Worm (Caenorhabditis elegans): ENCODE results near the gene T27E4.7.

Gene T27E4.7

ce11 chrV:9047555-9048049 is 28.5 kb downstream of the T27E4.7 start, which contains the start of gene C25E10.17:
TSS of gene C25E10.17 (minus strand) at chrV:9047605.
- TF ChIP-seq nhr-12 (tag; optimal IDR thresholded peaks at IDR 0.05) (no peak), drap-1 (GFP tag; optimal IDR thresholded peaks at IDR 0.05) (no peak), bed-3 (GFP tag; optimal IDR thresholded peaks at IDR 0.05) (no peak), mls-2 (tag; optimal IDR thresholded peaks at IDR 0.05) (no peak), ces-1 (GFP tag; optimal IDR thresholded peaks at IDR 0.05) (no peak), zip-8 (tag; optimal IDR thresholded peaks at IDR 0.05) (no peak), sptf-1 (tag; optimal IDR thresholded peaks at IDR 0.05) (no peak)

ce11 chrV:9044871-9045270 is 31.3 kb downstream of the T27E4.7 start, which contains the start of gene nhr-30:
TSS of gene nhr-30 (plus strand) at chrV:9045171.
- TF ChIP-seq flh-1 (GFP tag; optimal IDR thresholded peaks at IDR 0.05) (no peak), bed-3 (GFP tag; optimal IDR thresholded peaks at IDR 0.05) (no peak), ceh-83 (GFP tag; optimal IDR thresholded peaks at IDR 0.05) (no peak), ceh-39 (tag; optimal IDR thresholded peaks at IDR 0.05) (no peak), blmp-1 (tag; optimal IDR thresholded peaks at IDR 0.05) (no peak), M03D4.4 (tag; optimal IDR thresholded peaks at IDR 0.05) (no peak), ham-2 (GFP tag; optimal IDR thresholded peaks at IDR 0.05) (no peak), unc-62 (GFP tag; optimal IDR thresholded peaks at IDR 0.05) (no peak), ces-1 (GFP tag; optimal IDR thresholded peaks at IDR 0.05) (no peak), hlh-1 (tag; optimal IDR thresholded peaks at IDR 0.05) (no peak), sem-2 (GFP tag; optimal IDR thresholded peaks at IDR 0.05) (no peak), lin-13 (tag; optimal IDR thresholded peaks at IDR 0.05) (no peak), unc-39 (tag; optimal IDR thresholded peaks at IDR 0.05) (no peak), mab-5 (tag; optimal IDR thresholded peaks at IDR 0.05) (no peak), mep-1 (tag; optimal IDR thresholded peaks at IDR 0.05) (no peak)

DNA sequence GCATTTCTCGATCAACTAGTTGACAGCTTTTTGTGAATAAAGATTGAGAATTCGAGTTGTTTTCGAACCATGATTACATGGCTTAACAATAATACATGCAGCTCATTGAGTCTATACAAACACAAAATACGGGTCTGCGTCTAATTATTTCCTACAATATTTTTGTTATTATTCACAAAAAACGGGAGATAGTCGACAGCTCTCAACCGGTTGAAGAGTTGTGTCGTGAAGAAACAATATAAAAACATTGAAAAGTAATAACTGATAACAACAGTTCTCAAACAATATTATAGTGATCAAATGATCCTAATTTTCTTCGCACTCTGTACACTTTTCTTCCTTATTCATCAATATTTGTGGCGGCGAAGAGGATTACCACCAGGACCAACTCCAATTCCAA is 35.1 kb downstream of the T27E4.7 start, which contains the start of gene cyp-33B1:
Gene cyp-33B1, plus strand, starts transcription at position 301 of the 400 bp plus-strand sequence.
- no peak for TF ChIP-seq blmp-1 (tag; optimal IDR thresholded peaks at IDR 0.05)

DNA sequence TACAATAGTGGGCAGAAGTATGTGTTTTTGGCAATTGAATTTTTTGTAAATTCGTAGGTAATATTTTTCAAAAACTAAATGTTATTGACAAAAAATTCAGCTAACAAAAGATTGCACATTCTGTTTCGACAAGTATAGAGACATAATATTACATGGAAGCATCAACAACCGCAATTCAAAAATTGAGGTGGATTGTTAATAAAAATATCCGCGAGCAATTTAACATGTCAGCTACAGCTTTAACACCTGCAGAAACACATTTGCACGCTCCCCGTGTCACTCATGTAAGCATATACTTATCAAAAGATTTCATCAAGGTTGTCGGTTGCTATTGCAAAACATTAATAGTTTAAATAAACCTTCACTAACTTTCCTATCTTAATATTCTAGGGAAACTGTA is 40.4 kb downstream of the T27E4.7 start, which contains the start of gene srsx-34:
Gene srsx-34, plus strand, starts transcription at position 301 of the 400 bp plus-strand sequence.
- no peak for TF ChIP-seq bed-3 (GFP tag; optimal IDR thresholded peaks at IDR 0.05)
- no peak for TF ChIP-seq mab-5 (tag; optimal IDR thresholded peaks at IDR 0.05)
- no peak for TF ChIP-seq sptf-1 (tag; optimal IDR thresholded peaks at IDR 0.05)
- no peak for TF ChIP-seq elt-1 (tag; optimal IDR thresholded peaks at IDR 0.05; ENCODE audit: borderline replicate concordance, insufficient read depth)
- no peak for TF ChIP-seq snpc-4 (tag; optimal IDR thresholded peaks at IDR 0.05)
- no peak for TF ChIP-seq ceh-39 (tag; optimal IDR thresholded peaks at IDR 0.05)
- no peak for TF ChIP-seq ham-2 (GFP tag; optimal IDR thresholded peaks at IDR 0.05)
- no peak for TF ChIP-seq unc-62 (GFP tag; optimal IDR thresholded peaks at IDR 0.05)
- TF ChIP-seq cnd-1 (tag; optimal IDR thresholded peaks at IDR 0.05), result no peak
- TF ChIP-seq ceh-83 (GFP tag; optimal IDR thresholded peaks at IDR 0.05), result no peak
- TF ChIP-seq mep-1 (tag; optimal IDR thresholded peaks at IDR 0.05), result no peak
- TF ChIP-seq pha-4 (tag; optimal IDR thresholded peaks at IDR 0.05), result no peak
- no peak for TF ChIP-seq lin-32 (GFP tag; optimal IDR thresholded peaks at IDR 0.05)

DNA sequence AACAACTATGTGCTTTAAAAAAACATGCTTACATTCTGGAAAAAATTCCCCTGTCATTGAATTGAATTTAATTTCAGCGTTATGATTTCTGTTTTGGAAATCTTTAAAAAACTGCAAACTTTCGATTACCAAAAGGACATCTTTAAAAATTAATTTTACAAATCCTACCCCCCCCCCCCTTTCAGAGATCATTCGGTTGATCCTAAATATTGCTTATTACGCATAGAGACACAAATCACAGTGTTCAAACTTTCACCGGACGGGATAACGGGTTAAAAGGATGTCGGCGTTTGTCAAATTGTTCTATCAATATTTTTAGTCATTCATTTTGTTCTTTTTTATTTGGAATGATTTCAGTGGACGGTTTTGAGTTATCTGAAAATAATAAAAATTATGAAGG is 42.9 kb downstream of the T27E4.7 start, which contains the start of gene C25E10.4:
Gene C25E10.4, plus strand, starts transcription at position 301 of the 400 bp plus-strand sequence.
- TF ChIP-seq M03D4.4 (tag; optimal IDR thresholded peaks at IDR 0.05) (no peak), elt-3 (tag; optimal IDR thresholded peaks at IDR 0.05) (no peak), ztf-11 (tag; optimal IDR thresholded peaks at IDR 0.05) (no peak)

DNA sequence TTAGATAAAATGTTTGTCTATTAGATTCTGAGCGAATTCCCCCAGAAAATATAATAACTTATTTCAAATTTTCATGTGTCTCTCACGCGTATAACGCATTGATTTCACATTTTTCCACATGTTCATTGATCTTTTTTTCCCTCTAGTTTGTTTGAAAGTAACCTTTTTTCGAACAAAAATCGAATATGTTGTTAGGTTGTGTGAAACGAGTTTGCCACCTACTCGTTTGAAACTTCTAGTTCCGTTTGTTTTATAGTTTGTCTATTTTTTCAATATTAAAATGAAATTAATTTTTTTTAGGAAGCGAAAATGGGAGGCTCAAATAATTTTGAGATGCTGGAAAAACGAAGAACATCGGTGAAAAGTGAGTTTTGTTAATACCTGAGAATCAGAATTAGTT is 45.9 kb downstream of the T27E4.7 start, which contains the start of gene C25E10.5:
Gene C25E10.5, plus strand, starts transcription at position 301 of the 400 bp plus-strand sequence.
- TF ChIP-seq elt-1 (tag; optimal IDR thresholded peaks at IDR 0.05; ENCODE audit: borderline replicate concordance, insufficient read depth) (no peak), nhr-237 (tag; optimal IDR thresholded peaks at IDR 0.05) (no peak), lsy-2 (tag; optimal IDR thresholded peaks at IDR 0.05) (no peak), nhr-28 (tag; optimal IDR thresholded peaks at IDR 0.05) (no peak), mep-1 (tag; optimal IDR thresholded peaks at IDR 0.05) (no peak), M03D4.4 (tag; optimal IDR thresholded peaks at IDR 0.05) (no peak), cnd-1 (tag; optimal IDR thresholded peaks at IDR 0.05) (no peak), mab-5 (tag; optimal IDR thresholded peaks at IDR 0.05) (no peak), snpc-4 (tag; optimal IDR thresholded peaks at IDR 0.05) (no peak), drap-1 (GFP tag; optimal IDR thresholded peaks at IDR 0.05) (no peak), unc-62 (GFP tag; optimal IDR thresholded peaks at IDR 0.05) (no peak), lin-13 (tag; optimal IDR thresholded peaks at IDR 0.05) (no peak), unc-39 (tag; optimal IDR thresholded peaks at IDR 0.05) (no peak), hlh-1 (tag; optimal IDR thresholded peaks at IDR 0.05) (no peak), nhr-2 (tag; optimal IDR thresholded peaks at IDR 0.05) (no peak), ceh-43 (GFP tag; optimal IDR thresholded peaks at IDR 0.05) (no peak), mls-2 (tag; optimal IDR thresholded peaks at IDR 0.05) (no peak), nhr-76 (tag; optimal IDR thresholded peaks at IDR 0.05) (no peak), flh-1 (GFP tag; optimal IDR thresholded peaks at IDR 0.05) (no peak), ztf-11 (tag; optimal IDR thresholded peaks at IDR 0.05) (no peak)

Data from whole organism, mixed stage, embryonic.